Fruit fly (Drosophila melanogaster): ENCODE results near the gene drn.

DNA sequence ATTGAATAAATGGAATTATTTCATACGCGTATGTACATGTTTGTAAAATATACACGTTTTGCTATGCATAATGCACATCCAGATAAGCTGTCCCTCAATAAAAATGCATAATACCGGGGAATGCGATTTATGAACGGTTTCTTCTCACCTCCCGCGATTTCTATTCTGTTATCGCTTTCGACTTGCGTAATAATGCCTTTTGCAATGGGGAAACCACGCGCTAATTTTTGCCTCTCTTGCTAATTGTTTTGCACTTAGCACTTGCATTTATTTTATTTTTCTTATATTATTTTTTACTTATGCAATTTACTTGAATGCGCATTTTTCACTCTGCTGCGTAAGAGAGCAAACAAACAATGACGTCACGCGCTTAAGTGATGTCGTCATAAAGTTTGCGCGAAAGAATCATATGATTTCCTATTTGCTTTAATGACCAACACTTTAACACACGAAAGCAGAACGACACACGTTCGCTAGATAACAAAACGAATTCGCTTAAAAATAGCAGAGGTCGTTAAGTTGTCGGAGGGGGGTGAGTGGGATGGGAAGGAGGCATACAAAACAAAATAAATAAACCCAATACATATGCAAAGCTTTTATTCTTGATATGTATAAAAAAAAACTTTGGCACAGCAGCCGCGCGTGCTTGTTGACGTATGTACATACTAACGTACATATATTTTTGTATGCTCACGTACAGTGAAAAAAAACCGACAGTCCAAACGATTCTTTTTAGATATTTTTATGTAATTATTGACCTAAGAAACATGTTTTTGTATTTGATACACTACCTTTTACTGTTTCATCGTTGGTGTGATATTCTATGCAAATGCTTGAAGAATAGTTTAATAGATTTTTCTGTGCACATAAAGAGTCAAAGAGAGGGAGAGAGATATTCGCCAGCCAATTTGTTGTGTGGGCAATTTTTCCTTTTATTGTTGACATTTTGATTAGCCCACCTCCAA, 11.7 kb downstream of the drn start:
- no peak for TF ChIP-seq insv (optimal IDR thresholded peaks at IDR 0.05)
- TF ChIP-seq ttk (optimal IDR thresholded peaks at IDR 0.05) = no peak
- TF ChIP-seq h (optimal IDR thresholded peaks at IDR 0.05) = no peak
- no peak for TF ChIP-seq Myc (optimal IDR thresholded peaks at IDR 0.05)
- no peak for TF ChIP-seq psq (optimal IDR thresholded peaks at IDR 0.05)
